Worm (Caenorhabditis elegans) whole organism, L4/young adult: Measurements from ENCODE around the gene R11G1.1.

Source experiments
- W03F9.2 ChIP-seq: fragments of 150-350 bp; optimal IDR thresholded peaks from 2 replicates; lab custom pipeline; 2014; ENCODE audit warnings: missing biosample characterization, missing genetic modification characterization
- dao-5 ChIP-seq: sonication (generic microtip); optimal IDR thresholded peaks from 2 replicates; lab custom pipeline; 2016; ENCODE audit warnings: missing genotype, missing genetic modification characterization, moderate library complexity, missing compliant biosample characterization

ce11 chrX:3689155-3689719, 29.9 kb downstream of the R11G1.1 start, which contains the start of gene tag-278:
- TF ChIP-seq W03F9.2 (tag; lab: Kevin White, UChicago) (no peak), dao-5 (no peak)
